Fruit fly (Drosophila melanogaster) whole organism, embryonic: ENCODE measurements around the gene CG31792.

ENCODE experiments used
- Abd-B ChIP-seq: fragments of 200-800 bp; sonication (Bioruptor generic); optimal IDR thresholded peaks from 2 replicates; lab custom pipeline; 2018; ENCODE audit warnings: missing biosample characterization, mild to moderate bottlenecking, missing genetic modification characterization, moderate library complexity
- Aef1 ChIP-seq: fragments of 200-800 bp; sonication (Bioruptor generic); IDR thresholded peaks from 3 replicates; pipeline ENCODE4 v1.3.6; 2022; ENCODE audit warnings: missing biosample characterization, missing genetic modification characterization
- Bgb ChIP-seq: fragments of 200-800 bp; sonication (Bioruptor generic); IDR thresholded peaks from 2 replicates; pipeline ENCODE4 v1.3.6; 2022; ENCODE audit warnings: missing biosample characterization, missing genetic modification characterization; ENCODE audit not compliant: partially characterized antibody
- CG10274 ChIP-seq: fragments of 200-800 bp; sonication (Bioruptor generic); optimal IDR thresholded peaks from 3 replicates; lab custom pipeline; 2017; ENCODE audit warnings: missing biosample characterization, mild to moderate bottlenecking, missing genetic modification characterization
- CG11723 ChIP-seq: fragments of 200-800 bp; sonication (Bioruptor generic); optimal IDR thresholded peaks from 2 replicates; lab custom pipeline; 2017; ENCODE audit warnings: missing biosample characterization, mild to moderate bottlenecking, missing genetic modification characterization
- CG12219 ChIP-seq: fragments of 200-800 bp; sonication (Bioruptor generic); optimal IDR thresholded peaks from 3 replicates; lab custom pipeline; 2018; ENCODE audit warnings: missing biosample characterization, mild to moderate bottlenecking, missing genetic modification characterization
- CG12299 ChIP-seq: fragments of 200-800 bp; sonication (Bioruptor generic); optimal IDR thresholded peaks from 2 replicates; lab custom pipeline; 2018; ENCODE audit warnings: missing biosample characterization, mild to moderate bottlenecking, missing genetic modification characterization
- CG13287 ChIP-seq: fragments of 200-800 bp; sonication (Bioruptor generic); IDR thresholded peaks from 2 replicates; pipeline ENCODE4 v1.3.6; 2022; ENCODE audit warnings: missing biosample characterization, missing genetic modification characterization; ENCODE audit not compliant: partially characterized antibody
- CG1602 ChIP-seq: fragments of 200-800 bp; sonication (Bioruptor generic); optimal IDR thresholded peaks from 3 replicates; lab custom pipeline; 2016; ENCODE audit warnings: missing biosample characterization, missing genetic modification characterization
- CG17385 ChIP-seq: fragments of 200-800 bp; sonication (Bioruptor generic); optimal IDR thresholded peaks from 3 replicates; lab custom pipeline; 2018; ENCODE audit warnings: missing biosample characterization, mild to moderate bottlenecking, missing genetic modification characterization
- CG17568 ChIP-seq: fragments of 200-800 bp; sonication (Bioruptor generic); optimal IDR thresholded peaks from 2 replicates; lab custom pipeline; 2018; ENCODE audit warnings: missing biosample characterization, mild to moderate bottlenecking, missing genetic modification characterization, moderate library complexity
- CG17612 ChIP-seq: fragments of 200-800 bp; sonication (Bioruptor generic); IDR thresholded peaks from 2 replicates; pipeline ENCODE4 v1.3.6; 2022; ENCODE audit warnings: missing biosample characterization, missing genetic modification characterization
- CG17912 ChIP-seq: fragments of 200-800 bp; sonication (Bioruptor generic); optimal IDR thresholded peaks from 2 replicates; lab custom pipeline; 2018; ENCODE audit warnings: missing biosample characterization, mild to moderate bottlenecking, missing genetic modification characterization
- CG2120 ChIP-seq: fragments of 200-800 bp; sonication (Bioruptor generic); optimal IDR thresholded peaks from 3 replicates; lab custom pipeline; 2016; ENCODE audit warnings: missing biosample characterization, missing genetic modification characterization
- CG2678 ChIP-seq: fragments of 200-800 bp; sonication (Bioruptor generic); optimal IDR thresholded peaks from 3 replicates; lab custom pipeline; 2019; ENCODE audit warnings: missing biosample characterization, mild to moderate bottlenecking, missing genetic modification characterization, moderate library complexity
- CG33557 ChIP-seq: fragments of 200-800 bp; sonication (Bioruptor generic); optimal IDR thresholded peaks from 2 replicates; lab custom pipeline; 2019; ENCODE audit warnings: missing biosample characterization, mild to moderate bottlenecking, missing genetic modification characterization, moderate library complexity
- CG3995 ChIP-seq: fragments of 200-800 bp; sonication (Bioruptor generic); optimal IDR thresholded peaks from 3 replicates; lab custom pipeline; 2016; ENCODE audit warnings: missing biosample characterization, missing genetic modification characterization
- CG4617 ChIP-seq: fragments of 200-800 bp; sonication (Bioruptor generic); optimal IDR thresholded peaks from 3 replicates; lab custom pipeline; 2016; ENCODE audit warnings: missing biosample characterization, missing genetic modification characterization, borderline replicate concordance
- CG4854 ChIP-seq: fragments of 200-800 bp; sonication (Bioruptor generic); optimal IDR thresholded peaks from 2 replicates; lab custom pipeline; 2016; ENCODE audit warnings: missing biosample characterization, missing genetic modification characterization, inconsistent platforms
- CG7839 ChIP-seq: fragments of 200-800 bp; sonication (Bioruptor generic); optimal IDR thresholded peaks from 3 replicates; lab custom pipeline; 2018; ENCODE audit warnings: missing biosample characterization, mild to moderate bottlenecking, missing genetic modification characterization, moderate library complexity
- CG8281 ChIP-seq: fragments of 200-800 bp; sonication (Bioruptor generic); optimal IDR thresholded peaks from 2 replicates; lab custom pipeline; 2018; ENCODE audit warnings: missing biosample characterization, mild to moderate bottlenecking, missing genetic modification characterization, moderate library complexity
- CG8924 ChIP-seq: fragments of 200-800 bp; optimal IDR thresholded peaks from 3 replicates; lab custom pipeline; 2019; ENCODE audit warnings: missing biosample characterization, mild to moderate bottlenecking, missing genetic modification characterization, moderate library complexity
- CG9797 ChIP-seq: fragments of 200-800 bp; sonication (Bioruptor generic); optimal IDR thresholded peaks from 3 replicates; lab custom pipeline; 2018; ENCODE audit warnings: missing biosample characterization, mild to moderate bottlenecking, missing genetic modification characterization
- CrebB ChIP-seq: fragments of 200-800 bp; sonication (Bioruptor generic); optimal IDR thresholded peaks from 3 replicates; lab custom pipeline; 2018; ENCODE audit warnings: missing biosample characterization, mild to moderate bottlenecking, missing genetic modification characterization
- D ChIP-seq, 2 experiments: fragments of 200-800 bp in 1 of 2; fragments of >200 bp in 1 of 2; sonication (Bioruptor generic) in 1 of 2; optimal IDR thresholded peaks; 2 replicates in 1 of 2; 3 replicates in 1 of 2; lab custom pipeline; 2017; ENCODE audit warnings: mild to moderate bottlenecking in 1 of 2, missing biosample characterization in 1 of 2, missing genetic modification characterization in 1 of 2, missing genetic modification reagents in 1 of 2
- Dip2 ChIP-seq: fragments of 200-800 bp; sonication (Bioruptor generic); IDR thresholded peaks from 2 replicates; pipeline ENCODE4 v1.3.6; 2022; ENCODE audit warnings: missing biosample characterization, missing genetic modification characterization
- E2f2 ChIP-seq: fragments of 200-800 bp; sonication (Bioruptor generic); IDR thresholded peaks from 2 replicates; pipeline ENCODE4 v1.3.6; 2022; ENCODE audit warnings: missing biosample characterization, missing genetic modification characterization
- HHEX ChIP-seq: fragments of 200-800 bp; sonication (Bioruptor generic); optimal IDR thresholded peaks from 3 replicates; lab custom pipeline; 2017; ENCODE audit warnings: missing biosample characterization, mild to moderate bottlenecking, missing genetic modification characterization, missing genetic modification reagents
- HLH3B ChIP-seq: fragments of 200-800 bp; sonication (Bioruptor generic); IDR thresholded peaks from 2 replicates; pipeline ENCODE4 v1.3.6; 2022; ENCODE audit warnings: missing biosample characterization, missing genetic modification characterization
- Hr78 ChIP-seq, 2 experiments: fragments of 200-800 bp in 1 of 2; fragments of >200 bp in 1 of 2; sonication (Bioruptor generic) in 1 of 2; optimal IDR thresholded peaks; 2 replicates each; lab custom pipeline; 2017 to 2019; ENCODE audit warnings: missing biosample characterization in 2 of 2, missing genetic modification characterization in 2 of 2, mild to moderate bottlenecking in 1 of 2, moderate library complexity in 1 of 2
- Jarid2 ChIP-seq: fragments of 200-800 bp; sonication (Bioruptor generic); optimal IDR thresholded peaks from 3 replicates; lab custom pipeline; 2017; ENCODE audit warnings: mild to moderate bottlenecking, missing biosample characterization, missing genetic modification reagents, missing genetic modification characterization
- Max ChIP-seq: fragments of 200-800 bp; sonication (Bioruptor generic); optimal IDR thresholded peaks from 2 replicates; lab custom pipeline; 2016; ENCODE audit warnings: missing biosample characterization, mild to moderate bottlenecking, missing genetic modification characterization
- Poxn ChIP-seq: fragments of 200-800 bp; sonication (Bioruptor generic); IDR thresholded peaks from 2 replicates; pipeline ENCODE4 v1.3.6; 2022; ENCODE audit warnings: missing biosample characterization, missing genetic modification characterization
- Ptx1 ChIP-seq: fragments of 200-800 bp; sonication (Bioruptor generic); IDR thresholded peaks from 2 replicates; pipeline ENCODE4 v1.3.6; 2022; ENCODE audit warnings: missing biosample characterization, missing genetic modification characterization
- Sox100B ChIP-seq: fragments of 200-800 bp; sonication (Bioruptor generic); optimal IDR thresholded peaks from 3 replicates; lab custom pipeline; 2018; ENCODE audit warnings: missing biosample characterization, mild to moderate bottlenecking, missing genetic modification characterization
- TFAM ChIP-seq: fragments of 200-800 bp; sonication (Bioruptor generic); optimal IDR thresholded peaks from 2 replicates; lab custom pipeline; 2017; ENCODE audit warnings: missing biosample characterization, missing genetic modification characterization, inconsistent platforms
- Trl ChIP-seq, 3 experiments: fragments of >200 bp in 2 of 3; fragments of 200-800 bp in 1 of 3; sonication (Bioruptor generic) in 1 of 3; optimal IDR thresholded peaks; 2 replicates in 1 of 3; 3 replicates in 2 of 3; lab custom pipeline; 2016 to 2017; ENCODE audit warnings: missing biosample characterization in 1 of 3, missing genetic modification characterization in 1 of 3
- cas ChIP-seq: fragments of 200-800 bp; sonication (Bioruptor generic); IDR thresholded peaks from 2 replicates; pipeline ENCODE4 v1.3.6; 2022; ENCODE audit warnings: missing biosample characterization, missing genetic modification characterization
- crol ChIP-seq: fragments of 200-800 bp; sonication (Bioruptor generic); IDR thresholded peaks from 2 replicates; pipeline ENCODE4 v1.3.6; 2022; ENCODE audit warnings: missing biosample characterization, missing genetic modification characterization
- dan ChIP-seq: fragments of 200-800 bp; sonication (Bioruptor generic); IDR thresholded peaks from 2 replicates; pipeline ENCODE4 v1.3.6; 2022; ENCODE audit warnings: missing biosample characterization, missing genetic modification characterization
- fd64A ChIP-seq: fragments of 200-800 bp; sonication (Bioruptor generic); optimal IDR thresholded peaks from 3 replicates; lab custom pipeline; 2018; ENCODE audit warnings: missing biosample characterization, mild to moderate bottlenecking, missing genetic modification characterization
- gt ChIP-seq: fragments of 200-800 bp; sonication (Bioruptor generic); IDR thresholded peaks from 2 replicates; pipeline ENCODE4 v1.3.6; 2022; ENCODE audit warnings: missing biosample characterization, missing genetic modification characterization
- lmd ChIP-seq: fragments of 200-800 bp; sonication (Bioruptor generic); IDR thresholded peaks from 2 replicates; pipeline ENCODE4 v1.3.6; 2022; ENCODE audit warnings: missing biosample characterization, missing genetic modification characterization
- lola ChIP-seq, 3 experiments: fragments of >200 bp in 2 of 3; fragments of 200-800 bp in 1 of 3; sonication (Bioruptor generic) in 1 of 3; optimal IDR thresholded peaks; 2 replicates each; lab custom pipeline; 2017 to 2019; ENCODE audit warnings: missing biosample characterization in 3 of 3, missing genetic modification characterization in 3 of 3, mild to moderate bottlenecking in 1 of 3, moderate library complexity in 1 of 3
- nau ChIP-seq: fragments of 200-800 bp; sonication (Bioruptor generic); optimal IDR thresholded peaks from 3 replicates; lab custom pipeline; 2017; ENCODE audit warnings: missing biosample characterization, mild to moderate bottlenecking, missing genetic modification characterization, missing genetic modification reagents
- run ChIP-seq: fragments of 200-800 bp; sonication (Bioruptor generic); optimal IDR thresholded peaks from 3 replicates; lab custom pipeline; 2018; ENCODE audit warnings: missing biosample characterization, mild to moderate bottlenecking, missing genetic modification characterization
- tio ChIP-seq: fragments of 200-800 bp; sonication (Bioruptor generic); optimal IDR thresholded peaks from 2 replicates; lab custom pipeline; 2017; ENCODE audit warnings: missing biosample characterization, missing genetic modification characterization, inconsistent platforms
- wek ChIP-seq: fragments of 200-800 bp; sonication (Bioruptor generic); optimal IDR thresholded peaks from 3 replicates; lab custom pipeline; 2018; ENCODE audit warnings: missing biosample characterization, mild to moderate bottlenecking, missing genetic modification characterization, moderate library complexity
- zf30C ChIP-seq: fragments of 200-800 bp; sonication (Bioruptor generic); optimal IDR thresholded peaks from 3 replicates; lab custom pipeline; 2018; ENCODE audit warnings: missing biosample characterization, mild to moderate bottlenecking, missing genetic modification characterization
- zfh1 ChIP-seq: fragments of 200-800 bp; sonication (Bioruptor generic); IDR thresholded peaks from 3 replicates; pipeline ENCODE4 v1.3.6; 2022; ENCODE audit warnings: missing biosample characterization, missing genetic modification characterization

CG31792 gene

DNA sequence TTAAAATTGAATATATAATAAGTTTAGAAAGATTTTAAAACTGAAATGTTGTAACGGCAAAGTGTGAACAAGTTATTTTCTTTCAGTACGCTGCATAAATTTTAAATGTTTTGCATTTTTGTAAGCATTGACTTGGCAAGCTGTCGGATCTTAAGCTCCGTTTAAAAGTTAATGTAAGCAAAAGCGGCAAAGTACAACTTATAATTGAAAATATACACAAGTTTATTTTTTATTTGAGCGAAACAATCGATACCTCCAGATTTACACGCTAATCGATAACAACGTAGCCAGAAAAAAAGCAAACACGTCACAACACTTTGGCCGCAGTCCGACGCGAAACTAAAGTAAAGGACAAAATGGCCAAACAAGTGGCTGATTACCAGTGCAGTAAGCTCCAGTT, 44.3 kb downstream of the CG31792 start, which contains the start of gene Catsup (continued):
- TF ChIP-seq Aef1 (GFP tag; lab: Robert Waterston, UW) = no peak
- TF ChIP-seq CG17612 (GFP tag; lab: Robert Waterston, UW) = no peak
- no peak for TF ChIP-seq CrebB
- no peak for TF ChIP-seq CG3995
- no peak for TF ChIP-seq CG2120 (GFP tag; lab: Kevin White, UChicago)
- no peak for TF ChIP-seq CG12219 (GFP tag; lab: Kevin White, UChicago)
- no peak for TF ChIP-seq nau (GFP tag; lab: Kevin White, UChicago)
- no peak for TF ChIP-seq CG8924 (tag; lab: Kevin White, UChicago)
- TF ChIP-seq Bgb (GFP tag; lab: Robert Waterston, UW) = peak; percentile 70
- TF ChIP-seq Ptx1 (GFP tag; lab: Robert Waterston, UW) = no peak
- TF ChIP-seq cas (GFP tag; lab: Robert Waterston, UW) = no peak
- no peak for TF ChIP-seq Max
- TF ChIP-seq HLH3B = no peak
- no peak for TF ChIP-seq CG7839 (tag; lab: Kevin White, UChicago)
- no peak for TF ChIP-seq CG10274 (GFP tag; lab: Kevin White, UChicago)
- no peak for TF ChIP-seq tio
- peak; percentile 17 for TF ChIP-seq CG4617 (GFP tag; lab: Kevin White, UChicago)
- TF ChIP-seq D (optimal IDR thresholded peaks at IDR 0.05; lab: Kevin White, UChicago) = no peak
- TF ChIP-seq D (GFP tag; optimal IDR thresholded peaks at IDR 0.05; lab: Kevin White, UChicago) = no peak
- no peak for TF ChIP-seq Poxn (GFP tag; lab: Robert Waterston, UW)
- no peak for TF ChIP-seq fd64A
- no peak for TF ChIP-seq Trl (optimal IDR thresholded peaks at IDR 0.05; lab: Kevin White, UChicago)
- no peak for TF ChIP-seq Trl (GFP tag; optimal IDR thresholded peaks at IDR 0.05; lab: Kevin White, UChicago)
- TF ChIP-seq Dip2 (GFP tag; lab: Robert Waterston, UW) = no peak
- no peak for TF ChIP-seq CG12299 (tag; lab: Kevin White, UChicago)
- no peak for TF ChIP-seq CG17912
- TF ChIP-seq Jarid2 (GFP tag; lab: Kevin White, UChicago) = no peak
- no peak for TF ChIP-seq zf30C (GFP tag; lab: Kevin White, UChicago)
- TF ChIP-seq wek = no peak
- no peak for TF ChIP-seq TFAM (GFP tag; lab: Kevin White, UChicago)
- TF ChIP-seq CG33557 (GFP tag; lab: Kevin White, UChicago) = no peak
- no peak for TF ChIP-seq CG8281 (tag; lab: Kevin White, UChicago)
- no peak for TF ChIP-seq Sox100B (GFP tag; lab: Kevin White, UChicago)
- no peak for TF ChIP-seq CG11723 (GFP tag; lab: Kevin White, UChicago)
- TF ChIP-seq dan (GFP tag; lab: Robert Waterston, UW) = no peak
- no peak for TF ChIP-seq CG9797 (GFP tag; lab: Kevin White, UChicago)
- TF ChIP-seq run (tag; lab: Kevin White, UChicago) = no peak
- no peak for TF ChIP-seq CG4854 (GFP tag; lab: Kevin White, UChicago)
- TF ChIP-seq Abd-B (GFP tag; lab: Kevin White, UChicago) = no peak
- peak; percentile 39; the same call in 1 of the 2 replicates for TF ChIP-seq E2f2 (GFP tag; lab: Robert Waterston, UW)
- no peak for TF ChIP-seq Hr78 (GFP tag; optimal IDR thresholded peaks at IDR 0.05; lab: Kevin White, UChicago)
- TF ChIP-seq zfh1 = no peak
- no peak for TF ChIP-seq CG2678 (tag; lab: Kevin White, UChicago)
- TF ChIP-seq CG13287 (GFP tag; lab: Robert Waterston, UW) = peak; percentile 84
- TF ChIP-seq HHEX (GFP tag; lab: Kevin White, UChicago) = no peak
- no peak for TF ChIP-seq CG17385 (GFP tag; lab: Kevin White, UChicago)
- no peak for TF ChIP-seq lola (GFP tag; optimal IDR thresholded peaks at IDR 0.05; lab: Kevin White, UChicago)
- TF ChIP-seq crol (GFP tag; lab: Robert Waterston, UW) = no peak
- TF ChIP-seq lmd = no peak
- no peak for TF ChIP-seq gt (GFP tag; lab: Robert Waterston, UW)
- no peak for TF ChIP-seq CG17568
- TF ChIP-seq CG1602 (GFP tag; lab: Kevin White, UChicago) = no peak
